Worm (Caenorhabditis elegans) whole organism, L4 larva: ENCODE data around the gene ttr-43.

Experiments
- D1046.2 ChIP-seq: fragments of 200-800 bp; sonication (Bioruptor generic); IDR thresholded peaks from 2 replicates; pipeline ENCODE4 v1.3.6; 2022; ENCODE audit warnings: missing genetic modification characterization, missing compliant biosample characterization
- F37D6.2 ChIP-seq: sonication (generic microtip); optimal IDR thresholded peaks from 2 replicates; lab custom pipeline; 2016; ENCODE audit warnings: mild to moderate bottlenecking, missing genetic modification characterization, missing compliant biosample characterization
- F44E2.7 ChIP-seq: fragments of 200-800 bp; sonication (Bioruptor generic); IDR thresholded peaks from 2 replicates; pipeline ENCODE4 v2.1.2; 2022; ENCODE audit warnings: missing genetic modification characterization, missing compliant biosample characterization
- T26A8.4 ChIP-seq: fragments of 200-800 bp; sonication (Bioruptor generic); IDR thresholded peaks from 2 replicates; pipeline ENCODE4 v1.3.6; 2022; ENCODE audit warnings: missing genetic modification characterization, missing compliant biosample characterization
- Y105C5A.15 ChIP-seq: fragments of 200-800 bp; sonication (Bioruptor generic); IDR thresholded peaks from 2 replicates; pipeline ENCODE4 v1.3.6; 2022; ENCODE audit warnings: missing genetic modification characterization, missing compliant biosample characterization
- Y48G9A.11 ChIP-seq: fragments of 200-800 bp; sonication (Bioruptor generic); IDR thresholded peaks from 2 replicates; pipeline ENCODE4 v1.3.6; 2022; ENCODE audit warnings: missing genetic modification reagents, missing genetic modification characterization, missing compliant biosample characterization
- ZK337.2 ChIP-seq: fragments of 200-800 bp; sonication (Bioruptor generic); IDR thresholded peaks from 2 replicates; pipeline ENCODE4 v1.3.6; 2022; ENCODE audit warnings: missing genetic modification reagents, missing genetic modification characterization, missing compliant biosample characterization
- ZK546.5 ChIP-seq, 2 experiments: sonication (generic microtip); optimal IDR thresholded peaks; 2 replicates each; lab custom pipeline; 2017; ENCODE audit warnings: missing biosample characterization in 2 of 2, missing genetic modification characterization in 2 of 2
- aha-1 ChIP-seq: fragments of 150-350 bp; peaks from one replicate; lab custom pipeline; 2014; ENCODE audit warnings: missing biosample characterization, missing genetic modification characterization
- ama-1 ChIP-seq: fragments of 150-350 bp; optimal IDR thresholded peaks from 2 replicates; lab custom pipeline; 2014; ENCODE audit warnings: inconsistent platforms, mixed read lengths
- arid-1 ChIP-seq: fragments of 200-800 bp; sonication (Bioruptor generic); conservative IDR thresholded peaks from 2 replicates; pipeline ENCODE4 v1.3.6; 2022; ENCODE audit warnings: missing genetic modification reagents, missing genetic modification characterization, missing compliant biosample characterization
- attf-4 ChIP-seq: sonication (generic microtip); optimal IDR thresholded peaks from 3 replicates; lab custom pipeline; 2017; ENCODE audit warnings: missing biosample characterization, missing genetic modification characterization
- ces-1 ChIP-seq: fragments of 150-350 bp; sonication (generic microtip); optimal IDR thresholded peaks from 4 replicates; lab custom pipeline; 2014; ENCODE audit warnings: missing biosample characterization, missing genetic modification reagents, missing genetic modification characterization
- cey-2 ChIP-seq: sonication (generic microtip); optimal IDR thresholded peaks from 3 replicates; lab custom pipeline; 2017; ENCODE audit warnings: missing genetic modification characterization, mild to moderate bottlenecking, missing compliant biosample characterization, antibody characterized with exemption, borderline replicate concordance; ENCODE audit not compliant: insufficient read depth
- ctbp-1 ChIP-seq: fragments of 200-800 bp; sonication (Bioruptor generic); IDR thresholded peaks from 2 replicates; pipeline ENCODE4 v1.3.6; 2022; ENCODE audit warnings: missing genetic modification reagents, missing genetic modification characterization, missing compliant biosample characterization
- daf-16 ChIP-seq, 3 experiments: sonication (generic microtip); optimal IDR thresholded peaks; 2 replicates each; lab custom pipeline; 2016 to 2017; ENCODE audit warnings: missing genetic modification characterization in 3 of 3, missing genetic modification reagents in 3 of 3, mild to moderate bottlenecking in 2 of 3, missing compliant biosample characterization in 2 of 3, missing biosample characterization in 1 of 3, moderate library complexity in 1 of 3
- dmd-8 ChIP-seq: fragments of 200-800 bp; sonication (Bioruptor generic); IDR thresholded peaks from 2 replicates; pipeline ENCODE4 v1.3.6; 2022; ENCODE audit warnings: missing genetic modification characterization, missing compliant biosample characterization
- dpl-1 ChIP-seq: fragments of 150-350 bp; optimal IDR thresholded peaks from 2 replicates; lab custom pipeline; 2014; ENCODE audit warnings: missing biosample characterization, missing genetic modification reagents, missing genetic modification characterization
- duxl-1 ChIP-seq: sonication (generic microtip); optimal IDR thresholded peaks from 2 replicates; lab custom pipeline; 2016; ENCODE audit warnings: mild to moderate bottlenecking, missing genetic modification characterization, moderate library complexity, missing compliant biosample characterization; ENCODE audit not compliant: poor library complexity
- hmg-1.1 ChIP-seq: fragments of 200-800 bp; sonication (Bioruptor generic); IDR thresholded peaks from 2 replicates; pipeline ENCODE4 v1.3.6; 2022; ENCODE audit warnings: missing genetic modification reagents, missing genetic modification characterization, missing compliant biosample characterization
- lin-1 ChIP-seq: fragments of 200-800 bp; sonication (Bioruptor generic); IDR thresholded peaks from 2 replicates; pipeline ENCODE4 v1.3.6; 2022; ENCODE audit warnings: missing genetic modification reagents, missing genetic modification characterization, missing compliant biosample characterization
- lir-3 ChIP-seq: sonication (generic microtip); optimal IDR thresholded peaks from 2 replicates; lab custom pipeline; 2016; ENCODE audit warnings: mild to moderate bottlenecking, missing genetic modification characterization, missing compliant biosample characterization
- lsy-2 ChIP-seq, 2 experiments: fragments of 150-350 bp in 1 of 2; sonication (generic microtip) in 1 of 2; optimal IDR thresholded peaks; 2 replicates each; lab custom pipeline; 2014 to 2017; ENCODE audit warnings: missing biosample characterization in 2 of 2, missing genetic modification characterization in 2 of 2
- madf-5 ChIP-seq, 2 experiments: fragments of 200-800 bp; sonication (Bioruptor generic); IDR thresholded peaks; 2 replicates each; pipeline ENCODE4 v1.3.6; 2022; ENCODE audit warnings: missing compliant biosample characterization in 2 of 2, missing genetic modification characterization in 2 of 2
- mdt-29 ChIP-seq: fragments of 200-800 bp; sonication (Bioruptor generic); IDR thresholded peaks from 2 replicates; pipeline ENCODE4 v1.3.6; 2022; ENCODE audit warnings: missing genetic modification reagents, missing genetic modification characterization, missing compliant biosample characterization
- mxl-2 ChIP-seq: fragments of 200-800 bp; sonication (Bioruptor generic); conservative IDR thresholded peaks from 2 replicates; pipeline ENCODE4 v1.3.6; 2022; ENCODE audit warnings: missing genetic modification reagents, missing genetic modification characterization, missing compliant biosample characterization
- nhr-102 ChIP-seq: sonication (generic microtip); optimal IDR thresholded peaks from 2 replicates; lab custom pipeline; 2016; ENCODE audit warnings: mild to moderate bottlenecking, missing genetic modification characterization, moderate library complexity, missing compliant biosample characterization
- nhr-28 ChIP-seq: fragments of 150-350 bp; optimal IDR thresholded peaks from 2 replicates; lab custom pipeline; 2014; ENCODE audit warnings: missing biosample characterization, missing genetic modification characterization
- nhr-48 ChIP-seq: sonication (generic microtip); optimal IDR thresholded peaks from 2 replicates; lab custom pipeline; 2016; ENCODE audit warnings: mild to moderate bottlenecking, missing genetic modification characterization, missing compliant biosample characterization
- nhr-6 ChIP-seq: fragments of 150-350 bp; optimal IDR thresholded peaks from 2 replicates; lab custom pipeline; 2014; ENCODE audit warnings: missing biosample characterization, missing genetic modification characterization
- php-3 ChIP-seq: fragments of 200-800 bp; sonication (Bioruptor generic); IDR thresholded peaks from 2 replicates; pipeline ENCODE4 v1.3.6; 2022; ENCODE audit warnings: missing genetic modification reagents, missing genetic modification characterization, missing compliant biosample characterization
- pqm-1 ChIP-seq: sonication (generic microtip); optimal IDR thresholded peaks from 2 replicates; lab custom pipeline; 2017; ENCODE audit warnings: missing biosample characterization, missing genetic modification characterization
- sdz-12 ChIP-seq: fragments of 200-800 bp; sonication (Bioruptor generic); optimal IDR thresholded peaks from 2 replicates; lab custom pipeline; 2018; ENCODE audit warnings: mild to moderate bottlenecking, missing genetic modification characterization, missing compliant biosample characterization
- skn-1 ChIP-seq: fragments of 150-350 bp; optimal IDR thresholded peaks from 2 replicates; lab custom pipeline; 2014; ENCODE audit warnings: missing biosample characterization, missing genetic modification characterization
- unc-62 ChIP-seq, 3 experiments: fragments of 150-350 bp in 1 of 3; sonication (generic microtip); optimal IDR thresholded peaks in 2 of 3; peaks in 1 of 3; 1 replicate in 1 of 3; 2 replicates in 2 of 3; lab custom pipeline; 2014 to 2017; ENCODE audit warnings: missing biosample characterization in 3 of 3, missing genetic modification characterization in 3 of 3, missing genetic modification reagents in 3 of 3, missing genotype in 1 of 3
- vab-7 ChIP-seq: fragments of 200-800 bp; sonication (Bioruptor generic); IDR thresholded peaks from 2 replicates; pipeline ENCODE4 v1.3.6; 2022; ENCODE audit warnings: missing genetic modification reagents, missing genetic modification characterization, missing compliant biosample characterization

Gene ttr-43

ce11 chrV:12634746-12635145, 44.2 kb upstream of the ttr-43 start:
- no peak for TF ChIP-seq skn-1
- TF ChIP-seq nhr-6 = peak; percentile 20
- peak; percentile 95 for TF ChIP-seq mxl-2 (GFP tag; lab: Robert Waterston, UW)
- TF ChIP-seq dpl-1 (GFP tag; lab: Kevin White, UChicago) = no peak
- peak; percentile 91 for TF ChIP-seq aha-1
- no peak for TF ChIP-seq ces-1 (GFP tag; lab: Kevin White, UChicago)
- TF ChIP-seq daf-16 (GFP tag; optimal IDR thresholded peaks at IDR 0.05; lab: Kevin White, UChicago) = peak in 1 of 2 experiments; percentile 15
- peak; percentile 26 for TF ChIP-seq daf-16 (tag; optimal IDR thresholded peaks at IDR 0.05; lab: Kevin White, UChicago)
- TF ChIP-seq, all 104 proteins: peak for 4

ce11 chrV:12634050-12634449, 43.5 kb upstream of the ttr-43 start:
- TF ChIP-seq nhr-28 (tag; lab: Kevin White, UChicago) = peak; percentile 36
- peak; percentile 45 for TF ChIP-seq pqm-1 (tag; lab: Kevin White, UChicago)
- TF ChIP-seq nhr-102 (tag; lab: Kevin White, UChicago) = no peak

ce11 chrV:12633046-12633445, 42.5 kb upstream of the ttr-43 start:
- TF ChIP-seq Y48G9A.11 (GFP tag; lab: Robert Waterston, UW) (no peak), sdz-12 (no peak), lsy-2 (tag; optimal IDR thresholded peaks at IDR 0.05; lab: Kevin White, UChicago) (no peak), madf-5 (GFP tag; IDR thresholded peaks at IDR 0.05; lab: Robert Waterston, UW) (no peak), hmg-1.1 (GFP tag; lab: Robert Waterston, UW) (no peak), Y105C5A.15 (GFP tag; lab: Robert Waterston, UW) (no peak), unc-62 (GFP tag; optimal IDR thresholded peaks at IDR 0.05 in 1 of 2; lab: Kevin White, UChicago) (no peak), unc-62 (tag; optimal IDR thresholded peaks at IDR 0.05; lab: Kevin White, UChicago) (no peak), T26A8.4 (GFP tag; lab: Robert Waterston, UW) (no peak), nhr-102 (tag; lab: Kevin White, UChicago) (no peak), nhr-48 (tag; lab: Kevin White, UChicago) (no peak), ctbp-1 (no peak), F44E2.7 (GFP tag; lab: Robert Waterston, UW) (no peak), arid-1 (GFP tag; lab: Robert Waterston, UW) (no peak), duxl-1 (tag; lab: Kevin White, UChicago) (no peak), attf-4 (tag; lab: Kevin White, UChicago) (no peak), dmd-8 (GFP tag; lab: Robert Waterston, UW) (no peak), ZK337.2 (no peak), php-3 (GFP tag; lab: Robert Waterston, UW) (no peak)

- no peak for TF ChIP-seq daf-16 (GFP tag; optimal IDR thresholded peaks at IDR 0.05; lab: Kevin White, UChicago)
- no peak for TF ChIP-seq daf-16 (tag; optimal IDR thresholded peaks at IDR 0.05; lab: Kevin White, UChicago)
- TF ChIP-seq vab-7 (GFP tag; lab: Robert Waterston, UW) = no peak
- no peak for TF ChIP-seq lin-1 (GFP tag; lab: Robert Waterston, UW)
- TF ChIP-seq lir-3 (tag; lab: Kevin White, UChicago) = no peak
- no peak for TF ChIP-seq D1046.2 (GFP tag; lab: Robert Waterston, UW)
- no peak for TF ChIP-seq F37D6.2 (tag; lab: Kevin White, UChicago)
- TF ChIP-seq cey-2 (tag; lab: Kevin White, UChicago) = no peak
- TF ChIP-seq ZK546.5 (tag; optimal IDR thresholded peaks at IDR 0.05; lab: Kevin White, UChicago) = no peak
- TF ChIP-seq ama-1 (lab: Kevin White, UChicago) = no peak
- no peak for TF ChIP-seq mdt-29 (GFP tag; lab: Robert Waterston, UW)
Observed at ce11 chrV:12632048-12632447, 41.5 kb upstream of the ttr-43 start, which contains the start of gene srx-113. srx-113 (minus strand) TSS chrV:12632148.
